Fruit fly (Drosophila melanogaster) whole organism, embryonic: ENCODE data around the gene CG34307.

Experiments
- B-H2 ChIP-seq: fragments of 200-800 bp; sonication (Bioruptor generic); optimal IDR thresholded peaks from 2 replicates; lab custom pipeline; 2018; ENCODE audit warnings: missing biosample characterization, mild to moderate bottlenecking, missing genetic modification characterization
- Blimp-1 ChIP-seq: fragments of 200-800 bp; sonication (Bioruptor generic); optimal IDR thresholded peaks from 3 replicates; lab custom pipeline; 2018; ENCODE audit warnings: missing biosample characterization, missing genetic modification characterization, mild to moderate bottlenecking, moderate library complexity, missing genetic modification reagents
- CG10209 ChIP-seq: fragments of 200-800 bp; sonication (Bioruptor generic); optimal IDR thresholded peaks from 3 replicates; lab custom pipeline; 2017; ENCODE audit warnings: missing biosample characterization, mild to moderate bottlenecking, missing genetic modification characterization, missing genetic modification reagents
- CG10543 ChIP-seq: fragments of 200-800 bp; sonication (Bioruptor generic); optimal IDR thresholded peaks from 3 replicates; lab custom pipeline; 2017; ENCODE audit warnings: missing biosample characterization, mild to moderate bottlenecking, missing genetic modification characterization, moderate library complexity
- CG11085 ChIP-seq: fragments of 200-800 bp; sonication (Bioruptor generic); IDR thresholded peaks from 2 replicates; pipeline ENCODE4 v1.3.6; 2022; ENCODE audit warnings: missing biosample characterization, missing genetic modification characterization
- CG11398 ChIP-seq: fragments of 200-800 bp; sonication (Bioruptor generic); optimal IDR thresholded peaks from 2 replicates; lab custom pipeline; 2016; ENCODE audit warnings: missing biosample characterization, missing genetic modification characterization
- CG13296 ChIP-seq: fragments of 200-800 bp; sonication (Bioruptor generic); optimal IDR thresholded peaks from 3 replicates; lab custom pipeline; 2018; ENCODE audit warnings: missing biosample characterization, mild to moderate bottlenecking, missing genetic modification characterization
- CG13775 ChIP-seq: fragments of 200-800 bp; sonication (Bioruptor generic); optimal IDR thresholded peaks from 3 replicates; lab custom pipeline; 2017; ENCODE audit warnings: missing biosample characterization, mild to moderate bottlenecking, missing genetic modification characterization
- CG14667 ChIP-seq: fragments of 200-800 bp; sonication (Bioruptor generic); IDR thresholded peaks from 2 replicates; pipeline ENCODE4 v1.3.6; 2022; ENCODE audit warnings: missing biosample characterization, missing genetic modification characterization
- CG14710 ChIP-seq: fragments of 200-800 bp; sonication (Bioruptor generic); optimal IDR thresholded peaks from 3 replicates; lab custom pipeline; 2019; ENCODE audit warnings: missing biosample characterization, mild to moderate bottlenecking, missing genetic modification characterization, moderate library complexity
- CG14965 ChIP-seq: fragments of 200-800 bp; sonication (Bioruptor generic); optimal IDR thresholded peaks from 2 replicates; lab custom pipeline; 2016; ENCODE audit warnings: missing biosample characterization, missing genetic modification characterization, borderline replicate concordance
- CG16779 ChIP-seq: fragments of 200-800 bp; sonication (Bioruptor generic); IDR thresholded peaks from 2 replicates; pipeline ENCODE4 v1.3.6; 2022; ENCODE audit warnings: missing biosample characterization, missing genetic modification characterization
- CG17186 ChIP-seq: fragments of 200-800 bp; sonication (Bioruptor generic); optimal IDR thresholded peaks from 3 replicates; lab custom pipeline; 2017; ENCODE audit warnings: missing biosample characterization, missing genetic modification reagents, missing genetic modification characterization
- CG17385 ChIP-seq: fragments of 200-800 bp; sonication (Bioruptor generic); optimal IDR thresholded peaks from 3 replicates; lab custom pipeline; 2018; ENCODE audit warnings: missing biosample characterization, mild to moderate bottlenecking, missing genetic modification characterization
- CG2202 ChIP-seq: fragments of 200-800 bp; sonication (Bioruptor generic); optimal IDR thresholded peaks from 2 replicates; lab custom pipeline; 2018; ENCODE audit warnings: missing biosample characterization, mild to moderate bottlenecking, missing genetic modification characterization
- CG30020 ChIP-seq: fragments of 200-800 bp; optimal IDR thresholded peaks from 2 replicates; lab custom pipeline; 2019; ENCODE audit warnings: missing biosample characterization, mild to moderate bottlenecking, missing genetic modification characterization, moderate library complexity
- CG31365 ChIP-seq: fragments of 200-800 bp; sonication (Bioruptor generic); optimal IDR thresholded peaks from 2 replicates; lab custom pipeline; 2018; ENCODE audit warnings: missing biosample characterization, mild to moderate bottlenecking, missing genetic modification characterization
- CG3281 ChIP-seq: fragments of 200-800 bp; sonication (Bioruptor generic); optimal IDR thresholded peaks from 3 replicates; lab custom pipeline; 2017; ENCODE audit warnings: missing biosample characterization, mild to moderate bottlenecking, missing genetic modification characterization
- CG34422 ChIP-seq: fragments of 200-800 bp; sonication (Bioruptor generic); IDR thresholded peaks from 3 replicates; pipeline ENCODE4 v1.3.6; 2022; ENCODE audit warnings: missing biosample characterization, missing genetic modification characterization
- CG43689 ChIP-seq: fragments of 200-800 bp; sonication (Bioruptor generic); IDR thresholded peaks from 2 replicates; pipeline ENCODE4 v1.3.6; 2022; ENCODE audit warnings: missing biosample characterization, missing genetic modification characterization
- CG8944 ChIP-seq: fragments of 200-800 bp; sonication (Bioruptor generic); optimal IDR thresholded peaks from 3 replicates; lab custom pipeline; 2016; ENCODE audit warnings: missing biosample characterization, missing genetic modification characterization
- CG9437 ChIP-seq: fragments of 200-800 bp; sonication (Bioruptor generic); optimal IDR thresholded peaks from 2 replicates; lab custom pipeline; 2018; ENCODE audit warnings: missing biosample characterization, mild to moderate bottlenecking, missing genetic modification characterization
- CG9727 ChIP-seq: fragments of 200-800 bp; sonication (Bioruptor generic); optimal IDR thresholded peaks from 3 replicates; lab custom pipeline; 2017; ENCODE audit warnings: missing biosample characterization, mild to moderate bottlenecking, missing genetic modification characterization
- Camta ChIP-seq: fragments of 200-800 bp; sonication (Bioruptor generic); optimal IDR thresholded peaks from 2 replicates; lab custom pipeline; 2016; ENCODE audit warnings: missing biosample characterization, missing genetic modification characterization
- Dip2 ChIP-seq: fragments of 200-800 bp; sonication (Bioruptor generic); IDR thresholded peaks from 2 replicates; pipeline ENCODE4 v1.3.6; 2022; ENCODE audit warnings: missing biosample characterization, missing genetic modification characterization
- H2.0 ChIP-seq: fragments of 200-800 bp; sonication (Bioruptor generic); IDR thresholded peaks from 2 replicates; pipeline ENCODE4 v1.3.6; 2022; ENCODE audit warnings: missing biosample characterization, missing genetic modification characterization
- HLH54F ChIP-seq: fragments of 200-800 bp; sonication (Bioruptor generic); optimal IDR thresholded peaks from 3 replicates; lab custom pipeline; 2016; ENCODE audit warnings: missing biosample characterization, missing genetic modification characterization
- Jarid2 ChIP-seq: fragments of 200-800 bp; sonication (Bioruptor generic); optimal IDR thresholded peaks from 3 replicates; lab custom pipeline; 2017; ENCODE audit warnings: mild to moderate bottlenecking, missing biosample characterization, missing genetic modification reagents, missing genetic modification characterization
- Sry-β ChIP-seq: fragments of 200-800 bp; sonication (Bioruptor generic); optimal IDR thresholded peaks from 2 replicates; lab custom pipeline; 2018; ENCODE audit warnings: missing biosample characterization, mild to moderate bottlenecking, missing genetic modification characterization, moderate library complexity
- Sry-δ ChIP-seq: fragments of 200-800 bp; sonication (Bioruptor generic); optimal IDR thresholded peaks from 2 replicates; lab custom pipeline; 2016; ENCODE audit warnings: missing biosample characterization, missing genetic modification characterization
- Stat92E ChIP-seq, 3 experiments: fragments of >200 bp in 2 of 3; fragments of 200-800 bp in 1 of 3; sonication (Bioruptor generic) in 1 of 3; optimal IDR thresholded peaks; 2 replicates each; lab custom pipeline; 2017 to 2019; ENCODE audit warnings: missing biosample characterization in 3 of 3, missing genetic modification characterization in 3 of 3, mild to moderate bottlenecking in 1 of 3, moderate library complexity in 1 of 3
- ab ChIP-seq: fragments of 200-800 bp; sonication (Bioruptor generic); optimal IDR thresholded peaks from 2 replicates; lab custom pipeline; 2016; ENCODE audit warnings: missing biosample characterization, missing genetic modification characterization
- bowl ChIP-seq: fragments of 200-800 bp; sonication (Bioruptor generic); IDR thresholded peaks from 2 replicates; pipeline ENCODE4 v1.3.6; 2022; ENCODE audit warnings: missing biosample characterization, missing genetic modification characterization
- caup ChIP-seq: fragments of 200-800 bp; sonication (Bioruptor generic); optimal IDR thresholded peaks from 3 replicates; lab custom pipeline; 2017; ENCODE audit warnings: missing biosample characterization, mild to moderate bottlenecking, missing genetic modification characterization, moderate library complexity; ENCODE audit not compliant: severe bottlenecking
- ci ChIP-seq: fragments of 200-800 bp; sonication (Bioruptor generic); IDR thresholded peaks from 3 replicates; pipeline ENCODE4 v1.3.6; 2022; ENCODE audit warnings: missing biosample characterization, missing genetic modification characterization
- crp ChIP-seq, 2 experiments: fragments of 200-800 bp; sonication (Bioruptor generic); optimal IDR thresholded peaks; 2 replicates in 1 of 2; 3 replicates in 1 of 2; lab custom pipeline; 2017; ENCODE audit warnings: missing biosample characterization in 2 of 2, missing genetic modification characterization in 2 of 2, mild to moderate bottlenecking in 1 of 2, moderate library complexity in 1 of 2
- gcm ChIP-seq: fragments of 200-800 bp; sonication (Bioruptor generic); optimal IDR thresholded peaks from 2 replicates; lab custom pipeline; 2019; ENCODE audit warnings: missing biosample characterization, mild to moderate bottlenecking, missing genetic modification characterization, moderate library complexity
- gsb ChIP-seq: fragments of 200-800 bp; sonication (Bioruptor generic); IDR thresholded peaks from 2 replicates; pipeline ENCODE4 v1.3.6; 2022; ENCODE audit warnings: missing biosample characterization, missing genetic modification characterization
- hth ChIP-seq: fragments of >200 bp; optimal IDR thresholded peaks from 2 replicates; lab custom pipeline; 2017; ENCODE audit warnings: inconsistent platforms
- jigr1 ChIP-seq: fragments of 200-800 bp; sonication (Bioruptor generic); IDR thresholded peaks from 3 replicates; pipeline ENCODE4 v1.3.6; 2022; ENCODE audit warnings: missing biosample characterization, missing genetic modification characterization
- mirr ChIP-seq: fragments of 200-800 bp; sonication (Bioruptor generic); optimal IDR thresholded peaks from 3 replicates; lab custom pipeline; 2018; ENCODE audit warnings: missing biosample characterization, mild to moderate bottlenecking, missing genetic modification characterization
- mld ChIP-seq: fragments of 200-800 bp; sonication (Bioruptor generic); IDR thresholded peaks from 3 replicates; pipeline ENCODE4 v1.3.6; 2022; ENCODE audit warnings: missing biosample characterization, missing genetic modification characterization; ENCODE audit not compliant: partially characterized antibody
- salm ChIP-seq: fragments of 200-800 bp; sonication (Bioruptor generic); optimal IDR thresholded peaks from 2 replicates; lab custom pipeline; 2018; ENCODE audit warnings: missing biosample characterization, mild to moderate bottlenecking, missing genetic modification characterization
- sens ChIP-seq: fragments of 200-800 bp; sonication (Bioruptor generic); peaks from one replicate; lab custom pipeline; 2016; ENCODE audit warnings: missing biosample characterization, missing genetic modification characterization
- slbo ChIP-seq: fragments of 200-800 bp; sonication (Bioruptor generic); IDR thresholded peaks from 2 replicates; pipeline ENCODE4 v1.3.6; 2022; ENCODE audit warnings: missing biosample characterization, missing genetic modification characterization
- stwl ChIP-seq: fragments of 200-800 bp; sonication (Bioruptor generic); optimal IDR thresholded peaks from 3 replicates; lab custom pipeline; 2018; ENCODE audit warnings: missing biosample characterization, mild to moderate bottlenecking, missing genetic modification characterization, moderate library complexity
- unc-4 ChIP-seq: fragments of 200-800 bp; sonication (Bioruptor generic); IDR thresholded peaks from 2 replicates; pipeline ENCODE4 v1.3.6; 2022; ENCODE audit warnings: missing biosample characterization, missing genetic modification characterization; ENCODE audit not compliant: partially characterized antibody
- vnd ChIP-seq: fragments of 200-800 bp; sonication (Bioruptor generic); IDR thresholded peaks from 3 replicates; pipeline ENCODE4 v1.3.6; 2022; ENCODE audit warnings: missing biosample characterization, missing genetic modification characterization; ENCODE audit not compliant: partially characterized antibody
- yki ChIP-seq: fragments of >200 bp; optimal IDR thresholded peaks from 3 replicates; lab custom pipeline; 2018
- zen ChIP-seq: fragments of 200-800 bp; sonication (Bioruptor generic); optimal IDR thresholded peaks from 3 replicates; lab custom pipeline; 2018; ENCODE audit warnings: missing biosample characterization, mild to moderate bottlenecking, missing genetic modification characterization, moderate library complexity

CG34307 gene

DNA sequence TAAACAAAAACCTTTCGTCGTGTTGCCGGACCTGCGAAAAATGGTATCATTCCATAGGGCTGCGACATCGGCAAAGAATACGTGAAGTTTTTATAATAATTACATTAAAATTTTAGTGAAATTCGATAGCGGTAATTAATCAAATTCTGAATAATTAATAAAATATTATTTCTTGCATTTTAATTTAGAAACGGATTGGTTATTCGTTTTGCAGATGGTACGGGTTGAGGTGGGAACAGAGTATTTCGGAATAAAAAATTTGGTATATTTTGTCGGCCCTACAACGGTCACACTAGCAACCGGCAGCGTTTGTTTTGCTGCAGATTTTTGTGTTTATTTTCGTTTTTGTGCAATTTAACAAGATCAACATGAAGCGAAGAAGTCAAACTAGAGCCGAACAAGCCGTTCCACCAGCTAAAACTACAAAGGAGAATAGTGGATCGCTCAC lies 14.9 kb upstream of the CG34307 start, which contains the start of the genes CG6962 and CG31368 (continued):
- TF ChIP-seq CG10209 (GFP tag; lab: Kevin White, UChicago) (peak; percentile 80), CG13296 (GFP tag; lab: Kevin White, UChicago) (peak; percentile 59), B-H2 (GFP tag; lab: Kevin White, UChicago) (peak; percentile 81), CG43689 (GFP tag; lab: Robert Waterston, UW) (peak; percentile 40; the same call in 1 of the 2 replicates), CG11085 (GFP tag; lab: Robert Waterston, UW) (peak; percentile 69), bowl (GFP tag; lab: Robert Waterston, UW) (peak; percentile 55; the same call in 1 of the 2 replicates), unc-4 (GFP tag; lab: Robert Waterston, UW) (0 out of 2 replicates have a peak, but pooled peaks have one; percentile 20), CG9437 (GFP tag; lab: Kevin White, UChicago) (peak; percentile 95), CG34422 (GFP tag; lab: Robert Waterston, UW) (peak; percentile 90), Stat92E (GFP tag; optimal IDR thresholded peaks at IDR 0.05; lab: Kevin White, UChicago) (peak in 1 of 3 experiments; percentile 4), CG10543 (GFP tag; lab: Kevin White, UChicago) (peak; percentile 73), CG13775 (GFP tag; lab: Kevin White, UChicago) (peak; percentile 86), CG11398 (no peak), CG8944 (GFP tag; lab: Kevin White, UChicago) (peak; percentile 64), hth (lab: Kevin White, UChicago) (no peak), CG2202 (peak; percentile 50), CG14667 (GFP tag; lab: Robert Waterston, UW) (peak; percentile 67; the same call in 1 of the 2 replicates), CG31365 (tag; lab: Kevin White, UChicago) (no peak), HLH54F (GFP tag; lab: Kevin White, UChicago) (peak; percentile 81), Sry-δ (GFP tag; lab: Kevin White, UChicago) (peak; percentile 36), CG3281 (GFP tag; lab: Kevin White, UChicago) (peak; percentile 71), Camta (GFP tag; lab: Kevin White, UChicago) (peak; percentile 73), sens (peak; percentile 94), Jarid2 (GFP tag; lab: Kevin White, UChicago) (peak; percentile 1), jigr1 (peak; percentile 76; the same call in 2 of the 3 replicates), Dip2 (GFP tag; lab: Robert Waterston, UW) (no peak), stwl (peak; percentile 78), mld (GFP tag; lab: Robert Waterston, UW) (no peak), CG14710 (tag; lab: Kevin White, UChicago) (peak; percentile 95), H2.0 (GFP tag; lab: Robert Waterston, UW) (peak; percentile 80), ci (peak; percentile 74), gsb (GFP tag; lab: Robert Waterston, UW) (peak; percentile 55; the same call in 1 of the 2 replicates), CG16779 (GFP tag; lab: Robert Waterston, UW) (no peak), caup (GFP tag; lab: Kevin White, UChicago) (peak; percentile 70), CG17186 (peak; percentile 40), Blimp-1 (peak; percentile 73), zen (tag; lab: Kevin White, UChicago) (peak; percentile 87), vnd (GFP tag; lab: Robert Waterston, UW) (no peak), yki (lab: Kevin White, UChicago) (no peak), CG30020 (peak; percentile 92), CG17385 (peak; percentile 68), gcm (GFP tag; lab: Kevin White, UChicago) (peak; percentile 73), slbo (GFP tag; lab: Robert Waterston, UW) (peak; percentile 93), crp (GFP tag; optimal IDR thresholded peaks at IDR 0.05; lab: Kevin White, UChicago) (peak in 1 of 2 experiments; percentile 52), CG14965 (GFP tag; lab: Kevin White, UChicago) (no peak), ab (GFP tag; lab: Kevin White, UChicago) (peak; percentile 64), mirr (GFP tag; lab: Kevin White, UChicago) (no peak), salm (tag; lab: Kevin White, UChicago) (peak; percentile 68), Sry-β (no peak), CG9727 (GFP tag; lab: Kevin White, UChicago) (peak; percentile 82)
